Fruit fly (Drosophila melanogaster): ENCODE measurements around the gene Sgs3.
A peak's percentile ranks its signal among the peaks of the same experiment; 100 is the strongest.

Sgs3 gene

dm6 chr3L:11555662-11556460 lies 43.8 kb downstream of the Sgs3 start (continued):
- TF ChIP-seq CG9609 (GFP tag; optimal IDR thresholded peaks at IDR 0.05) (no peak), CG14860 (GFP tag; IDR thresholded peaks at IDR 0.05; ENCODE audit: partially characterized antibody) (no peak), ranshi (GFP tag; IDR thresholded peaks at IDR 0.05) (peak; percentile 62; the same call in 1 of the 2 replicates), MESR4 (GFP tag; optimal IDR thresholded peaks at IDR 0.05) (no peak), abd-A (tag; optimal IDR thresholded peaks at IDR 0.05) (peak; percentile 91), nerfin-2 (GFP tag; IDR thresholded peaks at IDR 0.05; ENCODE audit: partially characterized antibody) (no peak), CG6272 (GFP tag; IDR thresholded peaks at IDR 0.05) (no peak), pita (GFP tag; optimal IDR thresholded peaks at IDR 0.05) (no peak), CG4820 (GFP tag; optimal IDR thresholded peaks at IDR 0.05) (peak; percentile 70), CG7963 (GFP tag; IDR thresholded peaks at IDR 0.05; ENCODE audit: partially characterized antibody) (0 out of 3 replicates have a peak, but pooled peaks have one; percentile 7), esg (GFP tag; conservative IDR thresholded peaks at IDR 0.05) (no peak), jigr1 (GFP tag; IDR thresholded peaks at IDR 0.05) (no peak), disco-r (GFP tag; optimal IDR thresholded peaks at IDR 0.05) (peak; percentile 41), kah (GFP tag; optimal IDR thresholded peaks at IDR 0.05) (no peak), h (optimal IDR thresholded peaks at IDR 0.05) (no peak), dpn (GFP tag; optimal IDR thresholded peaks at IDR 0.05) (peak; percentile 44 to 59), Lpt (GFP tag; optimal IDR thresholded peaks at IDR 0.05) (no peak), zf30C (GFP tag; optimal IDR thresholded peaks at IDR 0.05) (peak; percentile 65), Dad (GFP tag; optimal IDR thresholded peaks at IDR 0.05) (no peak), NC2α (GFP tag; optimal IDR thresholded peaks at IDR 0.05) (peak; percentile 48), Lim3 (GFP tag; IDR thresholded peaks at IDR 0.05) (no peak; the same call in 1 of the 2 replicates), cas (GFP tag; IDR thresholded peaks at IDR 0.05) (no peak), CG18599 (GFP tag; optimal IDR thresholded peaks at IDR 0.05) (peak; percentile 76), hb (GFP tag; IDR thresholded peaks at IDR 0.05; ENCODE audit: partially characterized antibody) (no peak), Mrtf (GFP tag; IDR thresholded peaks at IDR 0.05) (no peak), CG8944 (GFP tag; optimal IDR thresholded peaks at IDR 0.05) (peak; percentile 16), Gug (GFP tag; IDR thresholded peaks at IDR 0.05) (no peak), Xrp1 (GFP tag; IDR thresholded peaks at IDR 0.05) (peak; percentile 76; the same call in 1 of the 2 replicates), Sox100B (GFP tag; optimal IDR thresholded peaks at IDR 0.05) (peak; percentile 79), CG12942 (GFP tag; optimal IDR thresholded peaks at IDR 0.05) (peak; percentile 62), dmrt99B (tag; optimal IDR thresholded peaks at IDR 0.05) (peak; percentile 90), kay (GFP tag; optimal IDR thresholded peaks at IDR 0.05) (peak; percentile 12), Dp (GFP tag; optimal IDR thresholded peaks at IDR 0.05) (no peak), CG13775 (GFP tag; optimal IDR thresholded peaks at IDR 0.05) (peak; percentile 34), CG4617 (GFP tag; optimal IDR thresholded peaks at IDR 0.05; ENCODE audit: borderline replicate concordance) (peak; percentile 19), CG2120 (GFP tag; optimal IDR thresholded peaks at IDR 0.05) (peak; percentile 70), CG33213 (GFP tag; optimal IDR thresholded peaks at IDR 0.05) (peak; percentile 41), CG6854 (GFP tag; optimal IDR thresholded peaks at IDR 0.05) (peak; percentile 49), gro (GFP tag; optimal IDR thresholded peaks at IDR 0.05) (peak; percentile 46), repo (GFP tag; optimal IDR thresholded peaks at IDR 0.05) (no peak), dati (GFP tag; IDR thresholded peaks at IDR 0.05) (no peak), Bdp1 (GFP tag; optimal IDR thresholded peaks at IDR 0.05) (no peak), ash1 (GFP tag; optimal IDR thresholded peaks at IDR 0.05) (no peak), bsh (GFP tag; optimal IDR thresholded peaks at IDR 0.05) (peak in 1 of 2 experiments; percentile 89), CG13424 (tag; optimal IDR thresholded peaks at IDR 0.05) (peak; percentile 84), CG1529 (GFP tag; optimal IDR thresholded peaks at IDR 0.05) (peak; percentile 61), crol (GFP tag; IDR thresholded peaks at IDR 0.05) (peak; percentile 99), Dfd (GFP tag; optimal IDR thresholded peaks at IDR 0.05) (peak in 1 of 2 experiments; percentile 77), dimm (GFP tag; IDR thresholded peaks at IDR 0.05) (no peak), CG10274 (GFP tag; optimal IDR thresholded peaks at IDR 0.05) (no peak)

Data from whole organism, embryonic.